Worm (Caenorhabditis elegans) whole organism, L2 larva: ENCODE results near the gene pigw-1.

Experiments used
- C34F6.9 ChIP-seq: fragments of 150-350 bp; optimal IDR thresholded peaks from 2 replicates; lab custom pipeline; 2014; ENCODE audit warnings: missing biosample characterization, missing genetic modification characterization
- F13H6.1 ChIP-seq: sonication (generic microtip); optimal IDR thresholded peaks from 2 replicates; lab custom pipeline; 2016; ENCODE audit warnings: missing genetic modification characterization, missing compliant biosample characterization
- R02D3.7 ChIP-seq: fragments of 150-350 bp; optimal IDR thresholded peaks from 2 replicates; lab custom pipeline; 2014; ENCODE audit warnings: missing biosample characterization, missing genetic modification characterization
- Y55F3AM.14 ChIP-seq: fragments of 200-800 bp; sonication (Bioruptor generic); optimal IDR thresholded peaks from 2 replicates; lab custom pipeline; 2018; ENCODE audit warnings: mild to moderate bottlenecking, missing genetic modification characterization, missing compliant biosample characterization
- ceh-16 ChIP-seq: fragments of 150-350 bp; optimal IDR thresholded peaks from 2 replicates; lab custom pipeline; 2014; ENCODE audit warnings: missing biosample characterization, missing genetic modification characterization
- ceh-82 ChIP-seq: fragments of 150-350 bp; optimal IDR thresholded peaks from 2 replicates; lab custom pipeline; 2014; ENCODE audit warnings: missing biosample characterization, missing genetic modification characterization
- crh-2 ChIP-seq: sonication (generic microtip); optimal IDR thresholded peaks from 2 replicates; lab custom pipeline; 2017; ENCODE audit warnings: missing biosample characterization, missing genetic modification characterization
- dmd-4 ChIP-seq: sonication (generic microtip); optimal IDR thresholded peaks from 2 replicates; lab custom pipeline; 2017; ENCODE audit warnings: missing biosample characterization, missing genetic modification characterization
- egl-27 ChIP-seq: sonication (generic microtip); optimal IDR thresholded peaks from 3 replicates; lab custom pipeline; 2017; ENCODE audit warnings: missing biosample characterization, missing genetic modification reagents, missing genetic modification characterization
- elt-1 ChIP-seq: fragments of 150-350 bp; optimal IDR thresholded peaks from 2 replicates; lab custom pipeline; 2014; ENCODE audit warnings: missing biosample characterization, missing genetic modification characterization
- fos-1 ChIP-seq: fragments of 150-350 bp; optimal IDR thresholded peaks from 2 replicates; lab custom pipeline; 2014; ENCODE audit warnings: missing biosample characterization, missing genetic modification characterization
- gmeb-1 ChIP-seq: fragments of 150-350 bp; optimal IDR thresholded peaks from 2 replicates; lab custom pipeline; 2014; ENCODE audit warnings: missing biosample characterization, missing genetic modification characterization
- lin-11 ChIP-seq: fragments of 150-350 bp; sonication (generic microtip); optimal IDR thresholded peaks from 2 replicates; lab custom pipeline; 2014; ENCODE audit warnings: missing biosample characterization, missing genetic modification characterization, inconsistent platforms, mixed read lengths
- lin-13 ChIP-seq: fragments of 150-350 bp; optimal IDR thresholded peaks from 2 replicates; lab custom pipeline; 2014; ENCODE audit warnings: missing biosample characterization, missing genetic modification reagents, missing genetic modification characterization
- mbf-1 ChIP-seq: sonication (generic microtip); optimal IDR thresholded peaks from 2 replicates; lab custom pipeline; 2017; ENCODE audit warnings: missing biosample characterization, missing genetic modification characterization
- nhr-10 ChIP-seq: sonication (generic microtip); optimal IDR thresholded peaks from 2 replicates; lab custom pipeline; 2017; ENCODE audit warnings: missing biosample characterization, missing genetic modification characterization
- nhr-11 ChIP-seq: fragments of 150-350 bp; optimal IDR thresholded peaks from 2 replicates; lab custom pipeline; 2014; ENCODE audit warnings: missing biosample characterization, missing genetic modification characterization
- nhr-12 ChIP-seq: fragments of 150-350 bp; optimal IDR thresholded peaks from 2 replicates; lab custom pipeline; 2014; ENCODE audit warnings: missing biosample characterization, missing genetic modification characterization
- nhr-129 ChIP-seq: fragments of 150-350 bp; optimal IDR thresholded peaks from 2 replicates; lab custom pipeline; 2014; ENCODE audit warnings: missing biosample characterization, missing genetic modification characterization
- nhr-21 ChIP-seq: fragments of 150-350 bp; optimal IDR thresholded peaks from 2 replicates; lab custom pipeline; 2014; ENCODE audit warnings: missing biosample characterization, missing genetic modification characterization
- nhr-23 ChIP-seq: fragments of 150-350 bp; optimal IDR thresholded peaks from 2 replicates; lab custom pipeline; 2014; ENCODE audit warnings: missing biosample characterization, missing genetic modification reagents, missing genetic modification characterization
- nhr-77 ChIP-seq: fragments of 150-350 bp; optimal IDR thresholded peaks from 2 replicates; lab custom pipeline; 2014; ENCODE audit warnings: missing biosample characterization, missing genetic modification characterization
- peb-1 ChIP-seq: fragments of 150-350 bp; optimal IDR thresholded peaks from 2 replicates; lab custom pipeline; 2014; ENCODE audit warnings: missing biosample characterization, missing genetic modification characterization
- skn-1 ChIP-seq: sonication (generic microtip); optimal IDR thresholded peaks from 2 replicates; lab custom pipeline; 2017; ENCODE audit warnings: missing biosample characterization, missing genetic modification characterization
- sma-3 ChIP-seq: sonication (generic microtip); optimal IDR thresholded peaks from 2 replicates; lab custom pipeline; 2016; ENCODE audit warnings: missing genetic modification reagents, missing genetic modification characterization, missing compliant biosample characterization
- sma-9 ChIP-seq, 2 experiments: fragments of 150-350 bp in 1 of 2; sonication (generic microtip) in 1 of 2; optimal IDR thresholded peaks; 2 replicates each; lab custom pipeline; 2014 to 2016; ENCODE audit warnings: missing genetic modification characterization in 2 of 2, mild to moderate bottlenecking in 1 of 2, missing biosample characterization in 1 of 2, missing compliant biosample characterization in 1 of 2, missing genetic modification reagents in 1 of 2, moderate library complexity in 1 of 2
- unc-39 ChIP-seq: fragments of 150-350 bp; optimal IDR thresholded peaks from 2 replicates; lab custom pipeline; 2014; ENCODE audit warnings: missing biosample characterization, missing genetic modification characterization
- unc-55 ChIP-seq: fragments of 150-350 bp; sonication (generic microtip); optimal IDR thresholded peaks from 3 replicates; lab custom pipeline; 2014; ENCODE audit warnings: missing biosample characterization, missing genetic modification reagents, missing genetic modification characterization
- ztf-1 ChIP-seq: fragments of 200-800 bp; sonication (Bioruptor generic); conservative IDR thresholded peaks from 2 replicates; pipeline ENCODE4 v1.3.6; 2022; ENCODE audit warnings: missing genetic modification characterization, missing compliant biosample characterization
- ztf-11 ChIP-seq: sonication (generic microtip); optimal IDR thresholded peaks from 2 replicates; lab custom pipeline; 2017; ENCODE audit warnings: missing biosample characterization, missing genetic modification characterization

Gene pigw-1

ce11 chrII:2862557-2863035 lies 22.1 kb downstream of the pigw-1 start:
- TF ChIP-seq nhr-11 (tag; lab: Kevin White, UChicago) (no peak), sma-3 (GFP tag; lab: Kevin White, UChicago) (no peak), gmeb-1 (tag; lab: Kevin White, UChicago) (no peak), nhr-10 (tag; lab: Kevin White, UChicago) (no peak), nhr-12 (tag; lab: Kevin White, UChicago) (no peak), ztf-1 (GFP tag; lab: Robert Waterston, UW) (no peak), ceh-16 (no peak)

DNA sequence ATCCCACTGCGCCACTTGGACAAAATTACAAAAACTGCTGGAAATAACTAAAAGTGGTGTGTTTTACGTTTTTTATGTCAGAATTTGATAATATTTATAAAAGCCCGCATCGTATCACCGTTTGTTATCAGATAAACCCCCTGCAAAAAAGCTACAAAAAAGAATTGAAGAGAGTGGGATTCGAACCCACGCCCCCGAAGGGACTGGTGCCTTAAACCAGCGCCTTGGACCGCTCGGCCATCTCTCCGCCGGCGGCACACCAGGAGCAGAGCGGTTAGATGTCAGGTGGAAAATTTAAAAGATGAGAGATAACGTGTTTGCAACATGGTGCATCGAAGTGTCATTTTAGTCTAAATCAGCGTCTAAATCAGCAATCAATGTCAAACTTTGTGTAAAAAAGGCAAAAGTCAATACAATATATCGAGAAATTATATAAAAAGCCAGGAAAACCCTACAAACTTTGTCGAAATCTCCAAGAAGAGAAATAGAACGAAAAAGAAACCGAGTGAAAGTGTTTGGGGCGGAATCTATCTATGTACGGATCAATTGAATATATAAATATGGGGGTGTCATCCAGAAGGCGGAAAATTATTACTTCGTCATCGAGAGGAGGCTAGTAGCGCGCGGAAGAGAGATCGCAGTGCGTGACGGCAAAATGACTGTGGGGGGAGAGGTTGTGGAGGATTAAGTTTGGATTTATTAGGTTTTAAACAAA lies 23.2 kb downstream of the pigw-1 start:
- TF ChIP-seq ztf-11 (tag; lab: Kevin White, UChicago) (no peak), lin-11 (tag; lab: Kevin White, UChicago) (peak; percentile 13), Y55F3AM.14 (GFP tag; lab: Kevin White, UChicago) (no peak), unc-55 (GFP tag; lab: Kevin White, UChicago) (peak; percentile 11), gmeb-1 (tag; lab: Kevin White, UChicago) (peak; percentile 18), nhr-129 (peak; percentile 19), fos-1 (tag; lab: Kevin White, UChicago) (no peak), nhr-77 (tag; lab: Kevin White, UChicago) (no peak), nhr-23 (tag; lab: Kevin White, UChicago) (no peak)
- TF ChIP-seq, all 48 proteins: peak for 4

- TF ChIP-seq nhr-21 (peak; percentile 16), nhr-129 (peak; percentile 2), ztf-11 (tag; lab: Kevin White, UChicago) (no peak)
Measured at ce11 chrII:2859873-2860821, 24.6 kb downstream of the pigw-1 start.

DNA sequence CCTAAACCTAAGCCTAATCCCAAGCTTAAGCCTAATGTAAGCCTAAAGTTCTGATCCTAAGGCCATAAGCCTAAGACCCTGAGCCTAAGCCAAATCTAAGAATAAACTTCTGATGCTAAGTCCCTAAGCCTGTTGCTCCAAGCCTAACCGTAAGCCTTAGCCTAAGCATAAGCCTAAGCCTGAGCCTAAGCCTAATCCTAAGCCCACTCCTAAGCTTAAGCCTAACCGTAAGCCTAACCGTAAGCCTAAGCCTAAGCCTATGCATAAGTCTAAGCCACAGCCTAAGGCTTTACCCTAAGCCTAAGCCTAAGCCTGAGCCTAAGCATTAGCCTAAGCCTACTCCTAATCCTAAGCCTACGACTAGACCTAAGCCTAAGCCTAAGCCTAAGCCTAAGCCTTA lies 25.4 kb downstream of the pigw-1 start:
- TF ChIP-seq lin-11 (tag; lab: Kevin White, UChicago), result no peak
- TF ChIP-seq mbf-1 (tag; lab: Kevin White, UChicago), result no peak
- TF ChIP-seq lin-13 (GFP tag; lab: Kevin White, UChicago), result no peak
- TF ChIP-seq dmd-4, result no peak
- no peak for TF ChIP-seq unc-55 (GFP tag; lab: Kevin White, UChicago)
- TF ChIP-seq fos-1 (tag; lab: Kevin White, UChicago), result no peak
- no peak for TF ChIP-seq F13H6.1 (tag; lab: Kevin White, UChicago)
- TF ChIP-seq skn-1 (tag; lab: Kevin White, UChicago), result no peak
- no peak for TF ChIP-seq ztf-11 (tag; lab: Kevin White, UChicago)
- no peak for TF ChIP-seq ceh-82 (tag; lab: Kevin White, UChicago)
- no peak for TF ChIP-seq ceh-16
- TF ChIP-seq nhr-21, result no peak
- no peak for TF ChIP-seq egl-27 (tag; lab: Kevin White, UChicago)
- TF ChIP-seq R02D3.7 (tag; lab: Kevin White, UChicago), result no peak
- TF ChIP-seq elt-1 (tag; lab: Kevin White, UChicago), result no peak
- TF ChIP-seq unc-39, result no peak
- no peak for TF ChIP-seq C34F6.9 (tag; lab: Kevin White, UChicago)
- no peak for TF ChIP-seq sma-9 (GFP tag; optimal IDR thresholded peaks at IDR 0.05; lab: Kevin White, UChicago)
- no peak for TF ChIP-seq sma-9 (tag; optimal IDR thresholded peaks at IDR 0.05; lab: Kevin White, UChicago)
- TF ChIP-seq crh-2 (tag; lab: Kevin White, UChicago), result no peak

ce11 chrII:2858851-2859250 lies 25.9 kb downstream of the pigw-1 start:
- no peak for TF ChIP-seq peb-1
- peak; percentile 20 for TF ChIP-seq sma-9 (GFP tag; optimal IDR thresholded peaks at IDR 0.05; lab: Kevin White, UChicago)
- TF ChIP-seq sma-9 (tag; optimal IDR thresholded peaks at IDR 0.05; lab: Kevin White, UChicago), result no peak
- TF ChIP-seq, all 48 proteins: peak for 1
